Fruit fly (Drosophila melanogaster): ENCODE measurements around the gene Eig71Ee.

- TF ChIP-seq EcR (GFP tag; optimal IDR thresholded peaks at IDR 0.05), result no peak
- TF ChIP-seq psq (optimal IDR thresholded peaks at IDR 0.05), result no peak
- TF ChIP-seq pan (optimal IDR thresholded peaks at IDR 0.05), result no peak
- TF ChIP-seq CG8478 (optimal IDR thresholded peaks at IDR 0.05), result no peak
- TF ChIP-seq Dll (optimal IDR thresholded peaks at IDR 0.05), result no peak
- no peak for TF ChIP-seq usp (GFP tag; optimal IDR thresholded peaks at IDR 0.05)
These were observed 6.7 kb upstream of the Eig71Ee start for dm6 chr3L:15662510-15662909.

All from whole organism.